Fruit fly (Drosophila melanogaster) whole organism, wandering third instar larva: ENCODE data around the gene CG7183.

Experiments used
- Dif ChIP-seq: fragments of 200-275, 200-300 bp; sonication (Bioruptor generic); optimal IDR thresholded peaks from 2 replicates; lab custom pipeline; 2018; ENCODE audit warnings: missing biosample characterization, missing genetic modification characterization; ENCODE audit not compliant: partially characterized antibody
- Hr78 ChIP-seq: fragments of >200 bp; optimal IDR thresholded peaks from 2 replicates; lab custom pipeline; 2017; ENCODE audit warnings: missing biosample characterization, missing genetic modification characterization
- dl ChIP-seq, 2 experiments: fragments of 175-275, 200-275 bp in 1 of 2; fragments of 200-275 bp in 1 of 2; sonication (Bioruptor generic); optimal IDR thresholded peaks; lab custom pipeline; 2018; ENCODE audit warnings: mild to moderate bottlenecking in 2 of 2, missing biosample characterization in 2 of 2, missing genetic modification characterization in 2 of 2, moderate library complexity in 2 of 2; ENCODE audit not compliant: partially characterized antibody in 2 of 2, insufficient read depth in 1 of 2
- fru ChIP-seq: fragments of 200-800 bp; sonication (Bioruptor generic); optimal IDR thresholded peaks from 3 replicates; lab custom pipeline; 2016; ENCODE audit warnings: missing biosample characterization, mild to moderate bottlenecking, missing genetic modification characterization
- psq ChIP-seq: fragments of 200-800 bp; sonication (Bioruptor generic); optimal IDR thresholded peaks from 3 replicates; lab custom pipeline; 2017; ENCODE audit warnings: missing biosample characterization, mild to moderate bottlenecking, missing genetic modification characterization, moderate library complexity

DNA sequence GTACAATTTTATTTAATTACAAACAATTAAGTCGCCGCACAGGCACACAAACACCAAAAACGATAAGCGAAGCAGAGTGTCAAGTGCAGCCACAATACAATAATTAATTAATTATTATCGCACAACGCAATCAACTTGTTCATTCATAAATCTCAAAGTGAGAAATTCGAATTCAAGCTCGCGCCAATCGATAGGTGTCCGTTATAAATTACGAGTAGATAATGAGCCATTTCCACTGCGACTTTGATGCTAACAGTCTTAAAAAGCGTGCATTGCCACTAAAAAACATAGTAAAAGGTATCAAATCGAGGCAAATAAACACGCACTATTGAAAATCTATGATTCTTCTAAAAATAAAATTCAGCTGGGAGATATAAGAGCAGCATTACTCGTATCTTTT is 9.7 kb upstream of the CG7183 start:
- no peak for TF ChIP-seq Dif (GFP tag; lab: Kevin White, UChicago)
- no peak for TF ChIP-seq dl (GFP tag; optimal IDR thresholded peaks at IDR 0.05; lab: Kevin White, UChicago; ENCODE audit: insufficient read depth in 1 of 2, partially characterized antibody in 2 of 2)
- TF ChIP-seq psq = no peak
- no peak for TF ChIP-seq fru
- no peak for TF ChIP-seq Hr78 (GFP tag; lab: Kevin White, UChicago)
